Fruit fly (Drosophila melanogaster): ENCODE measurements around the gene CG13251.
A peak's percentile ranks its signal among the peaks of the same experiment; 100 is the strongest.

Gene CG13251

DNA sequence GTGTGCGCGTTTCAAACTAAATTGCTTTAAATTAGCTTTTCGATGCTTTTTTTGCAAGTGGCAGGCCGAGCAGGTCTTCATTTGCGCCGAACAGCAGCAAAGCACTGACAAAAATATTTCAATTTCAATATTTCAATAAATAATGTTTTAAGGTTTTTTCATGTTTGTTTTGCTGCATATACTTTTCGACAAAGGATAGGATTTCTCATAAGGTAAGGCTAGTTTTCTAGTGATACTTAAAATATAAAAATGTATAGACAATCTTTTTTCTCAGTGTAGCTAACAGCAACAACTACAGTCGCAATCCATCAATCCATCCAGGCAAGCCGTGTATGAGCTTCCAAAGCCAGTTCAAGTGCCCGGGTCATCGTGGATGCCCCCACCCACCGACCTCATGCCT, 48.5 kb upstream of the CG13251 start (continued):
- TF ChIP-seq slp2 (GFP tag; optimal IDR thresholded peaks at IDR 0.05) = no peak
- TF ChIP-seq CG2202 (tag; optimal IDR thresholded peaks at IDR 0.05) = no peak
- TF ChIP-seq MESR4 (GFP tag; optimal IDR thresholded peaks at IDR 0.05) = no peak
- no peak for TF ChIP-seq CG15696 (tag; optimal IDR thresholded peaks at IDR 0.05)
- 0 out of 2 replicates have a peak, but pooled peaks have one; percentile 30 for TF ChIP-seq vvl (GFP tag; IDR thresholded peaks at IDR 0.05)
- TF ChIP-seq gem (tag; optimal IDR thresholded peaks at IDR 0.05) = peak; percentile 32
- no peak for TF ChIP-seq CG15514 (GFP tag; optimal IDR thresholded peaks at IDR 0.05)
- no peak for TF ChIP-seq run (tag; optimal IDR thresholded peaks at IDR 0.05)
- TF ChIP-seq gcm (GFP tag; optimal IDR thresholded peaks at IDR 0.05) = no peak
- no peak for TF ChIP-seq Hr39 (optimal IDR thresholded peaks at IDR 0.05)
- TF ChIP-seq Fer1 (GFP tag; optimal IDR thresholded peaks at IDR 0.05) = no peak
- TF ChIP-seq CG12391 (tag; optimal IDR thresholded peaks at IDR 0.05) = no peak
- TF ChIP-seq Sox102F (GFP tag; optimal IDR thresholded peaks at IDR 0.05) = peak; percentile 32
- TF ChIP-seq CG17912 (GFP tag; optimal IDR thresholded peaks at IDR 0.05) = no peak
- TF ChIP-seq stwl (tag; optimal IDR thresholded peaks at IDR 0.05) = no peak
- TF ChIP-seq seq (GFP tag; IDR thresholded peaks at IDR 0.05) = no peak
- TF ChIP-seq sens (GFP tag) = peak; percentile 28
- no peak for TF ChIP-seq Aef1 (GFP tag; IDR thresholded peaks at IDR 0.05)
- no peak for TF ChIP-seq CG12071 (GFP tag; optimal IDR thresholded peaks at IDR 0.05)
- no peak for TF ChIP-seq NfI (GFP tag; optimal IDR thresholded peaks at IDR 0.05)
- no peak for TF ChIP-seq tx (GFP tag; optimal IDR thresholded peaks at IDR 0.05)
- no peak for TF ChIP-seq az2 (GFP tag; optimal IDR thresholded peaks at IDR 0.05)
- TF ChIP-seq CG7839 (tag; optimal IDR thresholded peaks at IDR 0.05) = no peak
- TF ChIP-seq CG10959 (GFP tag; IDR thresholded peaks at IDR 0.05) = no peak
- no peak for TF ChIP-seq cwo (GFP tag; optimal IDR thresholded peaks at IDR 0.05)
- no peak for TF ChIP-seq CG11398 (GFP tag; optimal IDR thresholded peaks at IDR 0.05)
- no peak for TF ChIP-seq sd (tag; optimal IDR thresholded peaks at IDR 0.05)
- TF ChIP-seq NK7.1 (GFP tag; optimal IDR thresholded peaks at IDR 0.05) = no peak
- 0 out of 2 replicates have a peak, but pooled peaks have one; percentile 7 for TF ChIP-seq Xrp1 (GFP tag; IDR thresholded peaks at IDR 0.05)
- no peak for TF ChIP-seq CG4617 (GFP tag; optimal IDR thresholded peaks at IDR 0.05; ENCODE audit: borderline replicate concordance)
- TF ChIP-seq br (optimal IDR thresholded peaks at IDR 0.05) = no peak
- no peak for TF ChIP-seq CG9215 (GFP tag; IDR thresholded peaks at IDR 0.05)
- no peak for TF ChIP-seq shn (GFP tag; optimal IDR thresholded peaks at IDR 0.05)
- no peak for TF ChIP-seq dysf (GFP tag; IDR thresholded peaks at IDR 0.05)
- TF ChIP-seq CG3847 (GFP tag; IDR thresholded peaks at IDR 0.05) = no peak
- no peak for TF ChIP-seq corto (GFP tag; optimal IDR thresholded peaks at IDR 0.05)
- no peak for TF ChIP-seq CG33557 (GFP tag; optimal IDR thresholded peaks at IDR 0.05)
- no peak for TF ChIP-seq Kr (GFP tag; optimal IDR thresholded peaks at IDR 0.05)
- TF ChIP-seq CG31224 (GFP tag; IDR thresholded peaks at IDR 0.05) = no peak
- no peak for TF ChIP-seq CG4730 (GFP tag; IDR thresholded peaks at IDR 0.05)
- no peak for TF ChIP-seq CG12155 (GFP tag; optimal IDR thresholded peaks at IDR 0.05)
- TF ChIP-seq eve (GFP tag; optimal IDR thresholded peaks at IDR 0.05) = no peak
- no peak for TF ChIP-seq CG5245 (GFP tag; optimal IDR thresholded peaks at IDR 0.05)
- no peak for TF ChIP-seq BEAF-32 (GFP tag; optimal IDR thresholded peaks at IDR 0.05)
- TF ChIP-seq bigmax (GFP tag; optimal IDR thresholded peaks at IDR 0.05) = no peak
- no peak for TF ChIP-seq CG2889 (GFP tag; IDR thresholded peaks at IDR 0.05)
- TF ChIP-seq bsh (GFP tag; optimal IDR thresholded peaks at IDR 0.05) = peak in 1 of 2 experiments; percentile 47
- no peak for TF ChIP-seq stc (GFP tag; IDR thresholded peaks at IDR 0.05)
- TF ChIP-seq CG8281 (tag; optimal IDR thresholded peaks at IDR 0.05) = no peak
- TF ChIP-seq dati (GFP tag; IDR thresholded peaks at IDR 0.05) = no peak
- no peak for TF ChIP-seq pb (GFP tag; optimal IDR thresholded peaks at IDR 0.05)
- no peak for TF ChIP-seq CG16779 (GFP tag; IDR thresholded peaks at IDR 0.05)
- TF ChIP-seq bowl (GFP tag; IDR thresholded peaks at IDR 0.05) = no peak
